Fruit fly (Drosophila melanogaster): ENCODE results near the gene CG3769.

Gene CG3769

DNA sequence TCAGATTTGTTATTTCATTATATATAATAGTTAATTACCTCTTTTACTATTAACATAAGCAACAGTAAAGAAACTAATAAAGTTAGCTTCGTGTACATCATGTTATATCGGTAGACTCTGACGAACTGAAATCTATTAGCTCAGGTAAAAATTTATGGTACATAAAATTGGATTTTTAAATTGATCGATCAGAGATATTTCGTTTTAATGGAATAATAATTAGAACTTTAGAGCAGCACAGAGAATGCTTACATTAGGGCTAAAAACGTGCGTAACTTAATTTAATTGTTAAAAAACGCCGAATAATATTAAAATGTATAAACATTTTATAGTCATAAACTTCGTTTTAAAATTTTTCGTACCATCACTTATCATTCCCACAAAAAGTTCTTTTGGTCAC lies 5.4 kb downstream of the CG3769 start, which contains the start of gene CG33723:
CG33723 (minus strand) TSS at position 101 of the 400 bp plus-strand sequence.
- TF ChIP-seq cnc (optimal IDR thresholded peaks at IDR 0.05): no peak
- no peak for TF ChIP-seq cic (GFP tag; optimal IDR thresholded peaks at IDR 0.05)
- TF ChIP-seq tj (GFP tag; optimal IDR thresholded peaks at IDR 0.05): no peak
- TF ChIP-seq CG11617 (GFP tag; optimal IDR thresholded peaks at IDR 0.05): no peak
- TF ChIP-seq bab1 (GFP tag; optimal IDR thresholded peaks at IDR 0.05): no peak
- no peak for TF ChIP-seq pad (GFP tag; optimal IDR thresholded peaks at IDR 0.05)
- no peak for TF ChIP-seq CG12768 (GFP tag; optimal IDR thresholded peaks at IDR 0.05)

DNA sequence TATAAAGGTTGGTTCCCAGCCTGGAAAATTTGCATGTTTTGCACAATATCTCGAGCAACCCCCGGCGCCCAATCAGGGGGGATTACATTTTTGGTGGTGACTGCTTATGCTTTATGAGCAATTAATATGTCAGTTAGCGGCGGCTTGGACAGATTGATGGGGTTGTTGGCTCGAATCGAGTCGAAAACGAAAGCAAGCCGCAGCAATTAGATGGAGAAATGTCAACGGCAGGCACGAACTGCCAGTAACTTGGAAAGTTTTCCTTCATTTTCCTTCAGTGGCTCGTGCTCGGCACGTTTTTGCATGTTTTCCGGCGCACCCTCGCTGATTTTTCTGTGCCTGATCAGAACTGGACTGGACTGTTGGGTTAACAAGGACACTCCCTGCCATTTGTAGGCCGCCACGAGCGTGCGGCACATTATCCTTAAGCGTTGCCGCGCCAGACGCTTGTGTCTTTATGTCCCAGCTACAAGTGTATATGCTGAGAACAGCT lies 7.6 kb downstream of the CG3769 start:
- TF ChIP-seq kay (GFP tag; ENCODE audit: borderline replicate concordance): no peak
- TF ChIP-seq CG14711 (tag; optimal IDR thresholded peaks at IDR 0.05): no peak
- no peak for TF ChIP-seq CG7101 (tag; optimal IDR thresholded peaks at IDR 0.05)
- no peak for TF ChIP-seq Mnt (GFP tag; optimal IDR thresholded peaks at IDR 0.05)
- no peak for TF ChIP-seq bab1 (GFP tag; optimal IDR thresholded peaks at IDR 0.05)
- no peak for TF ChIP-seq CG33017 (tag; optimal IDR thresholded peaks at IDR 0.05)

dm6 chr2L:9445753-9446152 lies 10.6 kb downstream of the CG3769 start:
- no peak for TF ChIP-seq CG12768 (GFP tag; optimal IDR thresholded peaks at IDR 0.05)
- no peak for TF ChIP-seq CG14711 (tag; optimal IDR thresholded peaks at IDR 0.05)
- no peak for TF ChIP-seq pad (GFP tag; optimal IDR thresholded peaks at IDR 0.05)
- no peak for TF ChIP-seq kay (GFP tag; ENCODE audit: borderline replicate concordance)
- no peak for TF ChIP-seq bab1 (GFP tag; optimal IDR thresholded peaks at IDR 0.05)
- TF ChIP-seq cnc (optimal IDR thresholded peaks at IDR 0.05): no peak
- no peak for TF ChIP-seq CG5204 (GFP tag; optimal IDR thresholded peaks at IDR 0.05)
- no peak for TF ChIP-seq Clk (GFP tag; optimal IDR thresholded peaks at IDR 0.05)
- TF ChIP-seq toe (GFP tag; optimal IDR thresholded peaks at IDR 0.05): no peak
- no peak for TF ChIP-seq Crg-1 (GFP tag; optimal IDR thresholded peaks at IDR 0.05)
- no peak for TF ChIP-seq Mnt (GFP tag; optimal IDR thresholded peaks at IDR 0.05)
- no peak for TF ChIP-seq CG7101 (tag; optimal IDR thresholded peaks at IDR 0.05)
- TF ChIP-seq CG7045 (GFP tag; optimal IDR thresholded peaks at IDR 0.05): no peak

- TF ChIP-seq toe (GFP tag; optimal IDR thresholded peaks at IDR 0.05) (no peak), Clk (GFP tag; optimal IDR thresholded peaks at IDR 0.05) (no peak), cnc (optimal IDR thresholded peaks at IDR 0.05) (no peak)
Observed at dm6 chr2L:9446398-9446945, 11.3 kb downstream of the CG3769 start.

dm6 chr2L:9447816-9448215 lies 12.6 kb downstream of the CG3769 start:
- TF ChIP-seq Hr96 (GFP tag; optimal IDR thresholded peaks at IDR 0.05): no peak
- TF ChIP-seq tj (GFP tag; optimal IDR thresholded peaks at IDR 0.05): peak; percentile 58
- TF ChIP-seq pad (GFP tag; optimal IDR thresholded peaks at IDR 0.05): peak; percentile 9
- no peak for TF ChIP-seq CG33017 (tag; optimal IDR thresholded peaks at IDR 0.05)

DNA sequence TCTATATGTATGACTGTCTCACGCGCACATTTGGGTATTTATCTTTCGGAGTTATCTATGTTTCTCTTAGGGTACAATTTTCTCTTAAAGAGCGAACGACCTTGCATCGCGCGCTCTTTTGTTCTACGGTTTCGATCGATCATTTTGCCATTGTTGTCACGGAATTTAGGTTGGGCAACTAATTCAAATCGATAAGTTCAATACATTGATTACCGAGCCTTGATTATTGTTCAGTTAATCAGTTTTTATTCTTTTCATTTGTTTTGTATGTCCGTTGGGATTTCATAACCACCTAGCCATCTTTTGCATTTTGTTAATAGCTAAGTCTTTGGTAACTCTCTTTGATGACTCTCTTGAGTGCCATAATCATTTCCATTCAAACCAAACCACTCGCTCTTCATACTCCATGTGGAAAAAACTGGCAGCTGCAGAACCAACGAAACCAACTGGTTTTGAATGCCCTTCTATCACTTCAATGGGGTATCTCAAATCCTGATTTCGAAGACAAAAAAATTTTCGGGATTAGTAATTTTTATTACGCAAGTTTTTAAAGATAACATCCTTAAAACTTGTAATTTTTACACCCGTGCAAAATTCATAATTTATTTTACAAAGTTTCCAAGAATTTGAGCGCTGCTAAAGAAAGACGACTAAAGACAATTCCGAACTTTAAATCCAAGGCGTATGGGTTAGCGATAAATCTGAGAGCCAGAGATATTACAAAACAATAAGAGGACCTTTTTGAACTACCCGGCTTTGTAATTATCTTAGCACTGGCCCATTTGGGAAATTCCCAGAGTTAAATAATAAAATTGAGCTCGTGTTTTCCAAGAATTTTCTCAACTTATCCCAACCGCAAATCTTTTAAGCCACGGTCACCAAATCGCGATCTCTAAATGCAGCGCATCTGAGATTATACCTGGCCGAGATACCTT lies 13.4 kb downstream of the CG3769 start:
- TF ChIP-seq CG5204 (GFP tag; optimal IDR thresholded peaks at IDR 0.05): peak; percentile 8
- TF ChIP-seq CG14711 (tag; optimal IDR thresholded peaks at IDR 0.05): peak; percentile 4
- TF ChIP-seq Hr96 (GFP tag; optimal IDR thresholded peaks at IDR 0.05): no peak

DNA sequence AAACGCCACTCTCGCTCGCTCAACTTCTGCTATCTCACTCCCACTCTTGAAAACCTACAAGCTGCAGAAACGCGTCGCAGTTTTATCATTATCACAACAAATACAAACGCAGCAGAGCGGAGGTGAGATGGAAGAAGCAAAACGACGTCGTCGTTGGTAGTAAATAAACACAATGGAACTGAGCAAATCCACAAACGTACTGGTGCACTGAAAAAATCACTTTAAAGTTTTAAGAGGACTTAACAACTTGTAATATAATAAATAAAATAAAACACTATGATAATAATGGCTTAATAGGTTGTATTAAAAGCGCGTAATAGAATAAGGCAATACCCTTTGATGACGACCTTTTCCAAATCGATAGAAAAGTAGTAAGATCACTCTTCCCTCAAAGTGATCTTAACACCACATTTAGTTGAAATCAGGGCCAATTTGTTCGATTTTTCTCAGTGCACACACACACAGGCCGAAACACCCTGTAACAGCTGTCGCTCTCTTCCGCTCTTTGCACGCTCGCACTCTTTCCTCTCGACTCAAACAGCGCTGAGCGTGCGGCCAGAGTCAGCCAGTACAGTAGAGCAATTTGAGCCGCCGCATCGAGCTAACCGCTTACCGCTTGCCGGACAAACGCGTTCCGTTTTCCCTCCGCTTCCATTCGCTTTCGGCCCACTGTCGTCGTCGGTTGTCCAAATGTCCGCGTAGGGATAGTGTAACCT lies 14.2 kb downstream of the CG3769 start:
- peak; percentile 93 for TF ChIP-seq cic (GFP tag; optimal IDR thresholded peaks at IDR 0.05)
- TF ChIP-seq ovo (GFP tag; optimal IDR thresholded peaks at IDR 0.05): peak; percentile 84
- peak; percentile 96 for TF ChIP-seq bab1 (GFP tag; optimal IDR thresholded peaks at IDR 0.05)
- TF ChIP-seq Crg-1 (GFP tag; optimal IDR thresholded peaks at IDR 0.05): peak; percentile 88
- TF ChIP-seq CG33017 (tag; optimal IDR thresholded peaks at IDR 0.05): peak; percentile 92
- peak; percentile 95 for TF ChIP-seq CG7101 (tag; optimal IDR thresholded peaks at IDR 0.05)
- TF ChIP-seq CG5204 (GFP tag; optimal IDR thresholded peaks at IDR 0.05): peak; percentile 93
- peak; percentile 95 for TF ChIP-seq kay (GFP tag; ENCODE audit: borderline replicate concordance)
- peak; percentile 97 for TF ChIP-seq CG11617 (GFP tag; optimal IDR thresholded peaks at IDR 0.05)
- peak; percentile 74 for TF ChIP-seq tj (GFP tag; optimal IDR thresholded peaks at IDR 0.05)
- TF ChIP-seq cnc (optimal IDR thresholded peaks at IDR 0.05): no peak
- TF ChIP-seq pad (GFP tag; optimal IDR thresholded peaks at IDR 0.05): peak; percentile 87
- peak; percentile 76 for TF ChIP-seq Hr96 (GFP tag; optimal IDR thresholded peaks at IDR 0.05)
- peak; percentile 90 for TF ChIP-seq CG1620 (GFP tag; optimal IDR thresholded peaks at IDR 0.05)
- peak; percentile 94 for TF ChIP-seq CG12768 (GFP tag; optimal IDR thresholded peaks at IDR 0.05)
- TF ChIP-seq Mnt (GFP tag; optimal IDR thresholded peaks at IDR 0.05): peak; percentile 80
- TF ChIP-seq toe (GFP tag; optimal IDR thresholded peaks at IDR 0.05): peak; percentile 88
- TF ChIP-seq CG14711 (tag; optimal IDR thresholded peaks at IDR 0.05): peak; percentile 83
- TF ChIP-seq Clk (GFP tag; optimal IDR thresholded peaks at IDR 0.05): peak; percentile 95
- peak; percentile 95 for TF ChIP-seq CG7045 (GFP tag; optimal IDR thresholded peaks at IDR 0.05)

All from whole organism, adult.